Worm (Caenorhabditis elegans) whole organism, young adult: ENCODE measurements around the gene ZK354.3.

Experiments
- B0035.1 ChIP-seq: sonication (generic microtip); optimal IDR thresholded peaks from 2 replicates; lab custom pipeline; 2016; ENCODE audit warnings: missing genetic modification characterization, mild to moderate bottlenecking, missing compliant biosample characterization, missing genotype, missing genetic modification reagents
- B0261.1 ChIP-seq: sonication (generic microtip); optimal IDR thresholded peaks from 2 replicates; lab custom pipeline; 2016; ENCODE audit warnings: mild to moderate bottlenecking, missing genetic modification characterization, moderate library complexity, missing compliant biosample characterization
- C06A6.2 ChIP-seq: fragments of 200-800 bp; sonication (Bioruptor generic); conservative IDR thresholded peaks from 2 replicates; pipeline ENCODE4 v1.3.6; 2022; ENCODE audit warnings: missing genetic modification characterization, missing compliant biosample characterization
- F37B4.10 ChIP-seq: fragments of 200-800 bp; sonication (Bioruptor generic); IDR thresholded peaks from 2 replicates; pipeline ENCODE4 v1.3.6; 2022; ENCODE audit warnings: missing genetic modification characterization, missing compliant biosample characterization
- F39B2.1 ChIP-seq: fragments of 200-800 bp; sonication (Bioruptor generic); IDR thresholded peaks from 2 replicates; pipeline ENCODE4 v1.3.6; 2022; ENCODE audit warnings: missing genetic modification reagents, missing genetic modification characterization, missing compliant biosample characterization
- F52B5.7 ChIP-seq: sonication (generic microtip); optimal IDR thresholded peaks from 2 replicates; lab custom pipeline; 2016; ENCODE audit warnings: mild to moderate bottlenecking, missing genetic modification characterization, missing compliant biosample characterization
- F55B11.4 ChIP-seq: sonication (generic microtip); optimal IDR thresholded peaks from 2 replicates; lab custom pipeline; 2016; ENCODE audit warnings: missing compliant biosample characterization, missing genetic modification characterization, borderline replicate concordance; ENCODE audit not compliant: insufficient read depth
- F57A8.1 ChIP-seq: fragments of 200-800 bp; sonication (Bioruptor generic); optimal IDR thresholded peaks from 2 replicates; lab custom pipeline; 2018; ENCODE audit warnings: mild to moderate bottlenecking, missing genetic modification characterization, moderate library complexity, missing compliant biosample characterization
- F57C9.4 ChIP-seq: sonication (generic microtip); optimal IDR thresholded peaks from 2 replicates; lab custom pipeline; 2017; ENCODE audit warnings: mild to moderate bottlenecking, missing genetic modification characterization, missing compliant biosample characterization
- K12H6.12 ChIP-seq: fragments of 200-800 bp; sonication (Bioruptor generic); optimal IDR thresholded peaks from 2 replicates; lab custom pipeline; 2018; ENCODE audit warnings: mild to moderate bottlenecking, missing genetic modification characterization, missing compliant biosample characterization
- Y56A3A.18 ChIP-seq: fragments of 200-800 bp; sonication (Bioruptor generic); IDR thresholded peaks from 2 replicates; pipeline ENCODE4 v1.3.6; 2022; ENCODE audit warnings: missing genetic modification reagents, missing genetic modification characterization, missing compliant biosample characterization
- Y67H2A.10 ChIP-seq: fragments of 200-800 bp; sonication (Bioruptor generic); conservative IDR thresholded peaks from 2 replicates; pipeline ENCODE4 v1.3.6; 2022; ENCODE audit warnings: missing genetic modification reagents, missing genetic modification characterization, missing compliant biosample characterization
- ama-1 ChIP-seq, 3 experiments: fragments of 150-350 bp in 1 of 3; sonication (generic microtip) in 2 of 3; optimal IDR thresholded peaks; 2 replicates each; lab custom pipeline; 2014 to 2018; ENCODE audit warnings: missing biosample characterization in 2 of 3, missing genetic modification characterization in 2 of 3, missing genetic modification reagents in 2 of 3
- aptf-2 ChIP-seq: fragments of 200-800 bp; sonication (Bioruptor generic); conservative IDR thresholded peaks from 2 replicates; pipeline ENCODE4 v1.3.6; 2022; ENCODE audit warnings: missing genetic modification reagents, missing genetic modification characterization, missing compliant biosample characterization
- athp-1 ChIP-seq: sonication (generic microtip); optimal IDR thresholded peaks from 2 replicates; lab custom pipeline; 2017; ENCODE audit warnings: mild to moderate bottlenecking, missing genetic modification characterization, missing compliant biosample characterization
- attf-3 ChIP-seq: fragments of 200-800 bp; sonication (Bioruptor generic); conservative IDR thresholded peaks from 2 replicates; pipeline ENCODE4 v1.3.6; 2022; ENCODE audit warnings: missing genetic modification reagents, missing genetic modification characterization, missing compliant biosample characterization
- bed-2 ChIP-seq: fragments of 200-800 bp; sonication (Bioruptor generic); IDR thresholded peaks from 2 replicates; pipeline ENCODE4 v1.3.6; 2022; ENCODE audit warnings: missing genetic modification reagents, missing genetic modification characterization, missing compliant biosample characterization
- ceh-58 ChIP-seq: fragments of 200-800 bp; sonication (Bioruptor generic); IDR thresholded peaks from 2 replicates; pipeline ENCODE4 v1.3.6; 2022; ENCODE audit warnings: missing genetic modification characterization, missing compliant biosample characterization
- die-1 ChIP-seq: sonication (generic microtip); optimal IDR thresholded peaks from 2 replicates; lab custom pipeline; 2016; ENCODE audit warnings: missing genotype, mild to moderate bottlenecking, missing genetic modification characterization, missing compliant biosample characterization
- dox-1 ChIP-seq: fragments of 200-800 bp; sonication (Bioruptor generic); IDR thresholded peaks from 2 replicates; pipeline ENCODE4 v1.3.6; 2022; ENCODE audit warnings: missing genetic modification reagents, missing genetic modification characterization, missing compliant biosample characterization
- dpff-1 ChIP-seq: sonication (generic microtip); optimal IDR thresholded peaks from 2 replicates; lab custom pipeline; 2017; ENCODE audit warnings: mild to moderate bottlenecking, missing genetic modification characterization, missing compliant biosample characterization
- egl-18 ChIP-seq: fragments of 200-800 bp; sonication (Bioruptor generic); IDR thresholded peaks from 2 replicates; pipeline ENCODE4 v1.3.6; 2022; ENCODE audit warnings: missing genetic modification reagents, missing genetic modification characterization, missing compliant biosample characterization
- egl-44 ChIP-seq: fragments of 200-800 bp; sonication (Bioruptor generic); IDR thresholded peaks from 2 replicates; pipeline ENCODE4 v1.3.6; 2022; ENCODE audit warnings: missing genetic modification reagents, missing genetic modification characterization, missing compliant biosample characterization
- hlh-12 ChIP-seq: sonication (generic microtip); optimal IDR thresholded peaks from 2 replicates; lab custom pipeline; 2016; ENCODE audit warnings: missing genetic modification characterization, missing compliant biosample characterization
- lag-1 ChIP-seq: fragments of 200-800 bp; sonication (Bioruptor generic); IDR thresholded peaks from 2 replicates; pipeline ENCODE4 v1.3.6; 2022; ENCODE audit warnings: missing genetic modification reagents, missing genetic modification characterization, missing compliant biosample characterization
- let-526 ChIP-seq: fragments of 200-800 bp; sonication (Bioruptor generic); IDR thresholded peaks from 2 replicates; pipeline ENCODE4 v1.3.6; 2022; ENCODE audit warnings: missing genetic modification reagents, missing genetic modification characterization, missing compliant biosample characterization
- let-607 ChIP-seq, 2 experiments: fragments of 200-800 bp in 1 of 2; sonication (Bioruptor generic) in 1 of 2; sonication (generic microtip) in 1 of 2; optimal IDR thresholded peaks; 2 replicates each; lab custom pipeline; 2016 to 2018; ENCODE audit warnings: mild to moderate bottlenecking in 2 of 2, missing compliant biosample characterization in 2 of 2, missing genetic modification characterization in 2 of 2, moderate library complexity in 2 of 2, missing genotype in 1 of 2
- lin-35 ChIP-seq, 3 experiments: fragments of 150-350 bp in 2 of 3; sonication (generic microtip) in 1 of 3; optimal IDR thresholded peaks; 2 replicates each; lab custom pipeline; 2014 to 2018; ENCODE audit warnings: missing biosample characterization in 3 of 3, missing genetic modification characterization in 3 of 3, missing genetic modification reagents in 3 of 3
- lir-1 ChIP-seq: fragments of 200-800 bp; sonication (Bioruptor generic); conservative IDR thresholded peaks from 2 replicates; pipeline ENCODE4 v1.3.6; 2022; ENCODE audit warnings: missing genetic modification reagents, missing genetic modification characterization, missing compliant biosample characterization
- madf-10 ChIP-seq: sonication (generic microtip); optimal IDR thresholded peaks from 2 replicates; lab custom pipeline; 2016; ENCODE audit warnings: mild to moderate bottlenecking, missing genetic modification characterization, missing compliant biosample characterization
- madf-6 ChIP-seq: fragments of 200-800 bp; sonication (Bioruptor generic); IDR thresholded peaks from 2 replicates; pipeline ENCODE4 v1.3.6; 2022; ENCODE audit warnings: missing genetic modification reagents, missing genetic modification characterization, missing compliant biosample characterization
- madf-8 ChIP-seq: fragments of 200-800 bp; sonication (Bioruptor generic); conservative IDR thresholded peaks from 2 replicates; pipeline ENCODE4 v1.3.6; 2022; ENCODE audit warnings: missing genetic modification reagents, missing genetic modification characterization, missing compliant biosample characterization
- nfyb-1 ChIP-seq: fragments of 200-800 bp; sonication (Bioruptor generic); IDR thresholded peaks from 2 replicates; pipeline ENCODE4 v1.3.6; 2022; ENCODE audit warnings: missing genetic modification reagents, missing genetic modification characterization, missing compliant biosample characterization
- nhr-179 ChIP-seq: sonication (generic microtip); optimal IDR thresholded peaks from 2 replicates; lab custom pipeline; 2016; ENCODE audit warnings: mild to moderate bottlenecking, missing genetic modification characterization, missing compliant biosample characterization
- nhr-90 ChIP-seq: sonication (generic microtip); optimal IDR thresholded peaks from 2 replicates; lab custom pipeline; 2016; ENCODE audit warnings: missing genotype, mild to moderate bottlenecking, missing genetic modification characterization, missing compliant biosample characterization
- pbrm-1 ChIP-seq: fragments of 200-800 bp; sonication (Bioruptor generic); IDR thresholded peaks from 2 replicates; pipeline ENCODE4 v1.3.6; 2022; ENCODE audit warnings: missing genetic modification reagents, missing genetic modification characterization, missing compliant biosample characterization
- pha-4 ChIP-seq: fragments of 150-350 bp; sonication (generic microtip); optimal IDR thresholded peaks from 2 replicates; lab custom pipeline; 2014; ENCODE audit warnings: missing biosample characterization, missing genetic modification reagents, missing genetic modification characterization
- sea-2 ChIP-seq: fragments of 200-800 bp; sonication (Bioruptor generic); IDR thresholded peaks from 2 replicates; pipeline ENCODE4 v1.3.6; 2022; ENCODE audit warnings: missing genetic modification characterization, missing compliant biosample characterization
- snpc-4 ChIP-seq, 5 experiments: fragments of 150-350 bp in 1 of 5; sonication (generic microtip) in 4 of 5; optimal IDR thresholded peaks; 2 replicates each; lab custom pipeline; 2014 to 2018; ENCODE audit warnings: missing genetic modification characterization in 5 of 5, missing biosample characterization in 3 of 5, antibody characterized with exemption in 2 of 5, mild to moderate bottlenecking in 2 of 5, missing compliant biosample characterization in 2 of 5, missing genotype in 2 of 5, moderate library complexity in 2 of 5, missing genetic modification reagents in 1 of 5
- sptf-2 ChIP-seq: fragments of 200-800 bp; sonication (Bioruptor generic); optimal IDR thresholded peaks from 2 replicates; lab custom pipeline; 2018; ENCODE audit warnings: mild to moderate bottlenecking, missing genetic modification characterization, missing compliant biosample characterization
- tbp1 ChIP-seq: fragments of 200-800 bp; sonication (Bioruptor generic); optimal IDR thresholded peaks from 2 replicates; lab custom pipeline; 2018; ENCODE audit warnings: mild to moderate bottlenecking, missing genetic modification characterization, missing compliant biosample characterization
- tbx-9 ChIP-seq: sonication (generic microtip); optimal IDR thresholded peaks from 2 replicates; lab custom pipeline; 2016; ENCODE audit warnings: borderline replicate concordance, missing genetic modification characterization, inconsistent platforms, missing compliant biosample characterization
- tlf-1 ChIP-seq: fragments of 200-800 bp; sonication (Bioruptor generic); optimal IDR thresholded peaks from 2 replicates; lab custom pipeline; 2018; ENCODE audit warnings: mild to moderate bottlenecking, missing genetic modification characterization, missing compliant biosample characterization
- unc-130 ChIP-seq: sonication (generic microtip); optimal IDR thresholded peaks from 2 replicates; lab custom pipeline; 2016; ENCODE audit warnings: missing genetic modification reagents, missing genetic modification characterization, missing compliant biosample characterization
- zfh-2 ChIP-seq: fragments of 200-800 bp; sonication (Bioruptor generic); conservative IDR thresholded peaks from 2 replicates; pipeline ENCODE4 v1.3.6; 2022; ENCODE audit warnings: missing genetic modification reagents, missing genetic modification characterization, missing compliant biosample characterization
- ztf-18 ChIP-seq: sonication (generic microtip); optimal IDR thresholded peaks from 2 replicates; lab custom pipeline; 2016; ENCODE audit warnings: missing genotype, mild to moderate bottlenecking, missing genetic modification characterization, missing compliant biosample characterization
- ztf-22 ChIP-seq: fragments of 200-800 bp; sonication (Bioruptor generic); optimal IDR thresholded peaks from 2 replicates; lab custom pipeline; 2018; ENCODE audit warnings: mild to moderate bottlenecking, missing genetic modification characterization, moderate library complexity, missing compliant biosample characterization
- ztf-25 ChIP-seq: fragments of 200-800 bp; sonication (Bioruptor generic); IDR thresholded peaks from 2 replicates; pipeline ENCODE4 v1.3.6; 2022; ENCODE audit warnings: missing genetic modification reagents, missing genetic modification characterization, missing compliant biosample characterization
- ztf-3 ChIP-seq: fragments of 200-800 bp; sonication (Bioruptor generic); optimal IDR thresholded peaks from 2 replicates; lab custom pipeline; 2018; ENCODE audit warnings: mild to moderate bottlenecking, missing genetic modification characterization, missing compliant biosample characterization

The ZK354.3 gene

DNA sequence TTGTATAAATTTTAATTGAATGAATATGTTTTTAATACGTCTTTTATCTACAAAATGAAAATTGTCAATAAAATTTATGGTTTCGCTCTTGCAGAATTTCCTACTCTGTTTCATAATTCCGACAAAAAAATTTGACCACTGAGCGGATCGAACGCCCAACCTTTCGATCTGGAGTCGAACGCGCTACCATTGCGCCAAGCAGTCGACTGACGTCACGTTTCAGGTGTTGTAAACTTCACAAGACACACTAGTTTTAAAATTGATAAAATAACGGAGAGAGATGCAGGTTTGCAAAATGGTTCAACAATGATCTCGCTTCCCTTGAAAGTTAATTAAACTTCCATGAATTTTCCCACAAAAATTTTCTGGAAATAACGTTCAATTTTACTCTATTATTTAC, 34.3 kb downstream of the ZK354.3 start (continued):
- peak; percentile 87 for TF ChIP-seq tbp1 (GFP tag; lab: Kevin White, UChicago)
- no peak for TF ChIP-seq tlf-1 (GFP tag; lab: Kevin White, UChicago)
- TF ChIP-seq ztf-22 = no peak
- 0 out of 2 replicates have a peak, but pooled peaks have one; percentile 36 for TF ChIP-seq nfyb-1 (GFP tag; lab: Robert Waterston, UW)
- no peak for TF ChIP-seq dox-1 (GFP tag; lab: Robert Waterston, UW)
- TF ChIP-seq die-1 (tag; lab: Kevin White, UChicago) = peak; percentile 47
- no peak for TF ChIP-seq aptf-2 (GFP tag; lab: Robert Waterston, UW)
- TF ChIP-seq tbx-9 (tag; lab: Kevin White, UChicago) = no peak
- no peak for TF ChIP-seq madf-6 (GFP tag; lab: Robert Waterston, UW)
- no peak for TF ChIP-seq F52B5.7 (tag; lab: Kevin White, UChicago)
- TF ChIP-seq ceh-58 (GFP tag; lab: Robert Waterston, UW) = no peak
- TF ChIP-seq zfh-2 (GFP tag; lab: Robert Waterston, UW) = no peak
- TF ChIP-seq pha-4 (tag; lab: Kevin White, UChicago) = no peak
- TF ChIP-seq F57C9.4 (tag; lab: Kevin White, UChicago) = no peak
- no peak for TF ChIP-seq sptf-2 (GFP tag; lab: Kevin White, UChicago)
- no peak for TF ChIP-seq nhr-179
- TF ChIP-seq sea-2 (GFP tag; lab: Robert Waterston, UW) = no peak
- TF ChIP-seq C06A6.2 = no peak
- TF ChIP-seq K12H6.12 = no peak
- TF ChIP-seq ztf-25 (GFP tag; lab: Robert Waterston, UW) = no peak
- TF ChIP-seq F57A8.1 (GFP tag; lab: Kevin White, UChicago) = no peak
- TF ChIP-seq F37B4.10 = no peak
- TF ChIP-seq dpff-1 = no peak
- TF ChIP-seq madf-10 (tag; lab: Kevin White, UChicago) = no peak
- TF ChIP-seq let-607 (tag; optimal IDR thresholded peaks at IDR 0.05; lab: Kevin White, UChicago) = no peak
- peak; percentile 4 for TF ChIP-seq nhr-90
- no peak for TF ChIP-seq F39B2.1 (GFP tag; lab: Robert Waterston, UW)
- no peak for TF ChIP-seq hlh-12 (tag; lab: Kevin White, UChicago)
- TF ChIP-seq ztf-18 (tag; lab: Kevin White, UChicago) = peak; percentile 30
- TF ChIP-seq B0035.1 (tag; lab: Kevin White, UChicago) = no peak
- TF ChIP-seq F55B11.4 (tag; lab: Kevin White, UChicago) = no peak
- TF ChIP-seq unc-130 = no peak
- TF ChIP-seq pbrm-1 (GFP tag; lab: Robert Waterston, UW) = 0 out of 2 replicates have a peak, but pooled peaks have one; percentile 53
- TF ChIP-seq snpc-4 (GFP tag; optimal IDR thresholded peaks at IDR 0.05; lab: Kevin White, UChicago) = peak; percentile 83
- TF ChIP-seq snpc-4 (tag; optimal IDR thresholded peaks at IDR 0.05; lab: Kevin White, UChicago) = peak; percentile 71 to 93 (median 90)
- TF ChIP-seq B0261.1 (tag; lab: Kevin White, UChicago) = peak; percentile 68
- TF ChIP-seq athp-1 = no peak
- no peak for TF ChIP-seq Y56A3A.18
- no peak for TF ChIP-seq lin-35 (GFP tag; optimal IDR thresholded peaks at IDR 0.05; lab: Kevin White, UChicago)
- TF ChIP-seq attf-3 (GFP tag; lab: Robert Waterston, UW) = no peak
- TF ChIP-seq madf-8 (GFP tag; lab: Robert Waterston, UW) = no peak
- no peak for TF ChIP-seq ama-1 (optimal IDR thresholded peaks at IDR 0.05; lab: Kevin White, UChicago)
- TF ChIP-seq ama-1 (GFP tag; optimal IDR thresholded peaks at IDR 0.05; lab: Kevin White, UChicago) = no peak
- no peak for TF ChIP-seq bed-2
- no peak for TF ChIP-seq egl-44 (GFP tag; lab: Robert Waterston, UW)
- TF ChIP-seq lag-1 (GFP tag; lab: Robert Waterston, UW) = no peak
- TF ChIP-seq lir-1 (GFP tag; lab: Robert Waterston, UW) = no peak
- no peak for TF ChIP-seq ztf-3 (GFP tag; lab: Kevin White, UChicago)
- no peak for TF ChIP-seq Y67H2A.10 (GFP tag; lab: Robert Waterston, UW)
- TF ChIP-seq egl-18 = no peak
- TF ChIP-seq let-526 = no peak
